Fruit fly (Drosophila melanogaster) S2 (cell line): ENCODE results near the gene CG5162.

Source experiments
- CG8478 ChIP-seq: fragments of >200 bp; optimal IDR thresholded peaks from 2 replicates; lab custom pipeline; 2018
- CTCF ChIP-seq, 2 experiments: fragments of >200 bp; optimal IDR thresholded peaks; 2 replicates each; lab custom pipeline; 2018

DNA sequence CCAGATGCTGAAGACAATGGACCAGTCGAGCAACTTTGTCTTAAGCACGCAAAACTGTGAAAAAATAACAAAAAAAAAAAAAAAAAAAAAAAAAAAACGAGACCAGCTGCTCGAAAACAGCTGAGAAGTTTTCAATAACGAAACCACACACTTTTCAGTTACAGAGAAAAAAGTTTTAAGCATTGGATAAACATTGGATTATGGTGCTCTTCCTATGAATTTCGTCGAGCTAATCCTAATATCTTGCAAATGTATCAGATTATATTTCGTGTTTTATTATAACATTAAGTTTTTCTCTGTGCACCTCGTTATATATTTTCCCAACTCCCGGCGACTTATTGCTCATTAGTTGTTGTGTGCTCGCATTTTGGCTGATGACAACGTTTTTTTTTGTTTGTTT is 38.6 kb upstream of the CG5162 start:
- TF ChIP-seq CTCF (optimal IDR thresholded peaks at IDR 0.05; lab: Kevin White, UChicago) (no peak), CG8478 (no peak)
